Fruit fly (Drosophila melanogaster) whole organism, embryonic: ENCODE data around the gene Cpr97Ea.

Source experiments
- CG12155 ChIP-seq: fragments of 200-800 bp; sonication (Bioruptor generic); optimal IDR thresholded peaks from 3 replicates; lab custom pipeline; 2016; ENCODE audit warnings: missing biosample characterization, missing genetic modification characterization
- CG18764 ChIP-seq: fragments of 200-800 bp; sonication (Bioruptor generic); optimal IDR thresholded peaks from 3 replicates; lab custom pipeline; 2016; ENCODE audit warnings: missing biosample characterization, missing genetic modification characterization
- CG34376 ChIP-seq: fragments of 200-800 bp; sonication (Bioruptor generic); optimal IDR thresholded peaks from 2 replicates; lab custom pipeline; 2018; ENCODE audit warnings: missing biosample characterization, mild to moderate bottlenecking, missing genetic modification characterization
- CG5245 ChIP-seq: fragments of 200-800 bp; sonication (Bioruptor generic); optimal IDR thresholded peaks from 3 replicates; lab custom pipeline; 2016; ENCODE audit warnings: missing biosample characterization, missing genetic modification characterization
- CG7556 ChIP-seq: fragments of 200-800 bp; sonication (Bioruptor generic); optimal IDR thresholded peaks from 2 replicates; lab custom pipeline; 2017; ENCODE audit warnings: missing biosample characterization, mild to moderate bottlenecking, missing genetic modification characterization
- CTCF ChIP-seq: fragments of 200-800 bp; sonication (Bioruptor generic); optimal IDR thresholded peaks from 2 replicates; lab custom pipeline; 2017; ENCODE audit warnings: missing biosample characterization, mild to moderate bottlenecking, missing genetic modification characterization, moderate library complexity
- Ets65A ChIP-seq: fragments of 200-800 bp; sonication (Bioruptor generic); peaks from one replicate; lab custom pipeline; 2016; ENCODE audit warnings: missing biosample characterization, missing genetic modification characterization
- emc ChIP-seq: fragments of 200-800 bp; sonication (Bioruptor generic); optimal IDR thresholded peaks from 2 replicates; lab custom pipeline; 2016; ENCODE audit warnings: missing biosample characterization, missing genetic modification characterization
- oc ChIP-seq: fragments of 200-800 bp; sonication (Bioruptor generic); optimal IDR thresholded peaks from 2 replicates; lab custom pipeline; 2018; ENCODE audit warnings: missing biosample characterization, mild to moderate bottlenecking, missing genetic modification characterization, moderate library complexity

DNA sequence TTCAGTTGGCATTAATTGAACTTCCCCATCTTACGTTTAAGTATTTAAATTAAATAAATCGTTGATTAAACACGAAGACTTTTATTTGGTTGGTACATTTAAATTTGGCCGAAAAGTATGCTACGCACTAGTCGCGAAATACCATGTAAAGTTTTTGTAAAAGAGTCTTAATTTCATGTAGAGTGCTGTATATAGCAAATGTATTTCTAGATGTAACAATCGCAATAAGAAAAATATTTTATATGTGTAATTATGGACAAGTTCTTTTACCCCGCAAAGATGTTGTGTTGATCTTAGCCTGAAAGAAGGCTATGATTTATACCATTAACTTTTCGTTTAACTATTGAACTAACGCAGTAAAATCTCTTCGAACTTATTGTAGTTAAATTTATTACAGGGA is 4.8 kb downstream of the Cpr97Ea start:
- TF ChIP-seq oc (tag; lab: Kevin White, UChicago) (no peak), CG7556 (GFP tag; lab: Kevin White, UChicago) (no peak), CG34376 (GFP tag; lab: Kevin White, UChicago) (no peak), CG18764 (no peak), CG12155 (GFP tag; lab: Kevin White, UChicago) (no peak), emc (GFP tag; lab: Kevin White, UChicago) (no peak), Ets65A (GFP tag; lab: Kevin White, UChicago) (no peak), CG5245 (GFP tag; lab: Kevin White, UChicago) (no peak), CTCF (peak; percentile 80)
